Worm (Caenorhabditis elegans) whole organism, mixed stage, embryonic: ENCODE results near the gene egl-47.

Source experiments
- blmp-1 ChIP-seq: fragments of 150-350 bp; optimal IDR thresholded peaks from 2 replicates; lab custom pipeline; 2014; ENCODE audit warnings: missing biosample characterization, missing genetic modification characterization
- nhr-237 ChIP-seq: fragments of 150-350 bp; optimal IDR thresholded peaks from 2 replicates; lab custom pipeline; 2014; ENCODE audit warnings: missing biosample characterization, missing genetic modification characterization

- no peak for TF ChIP-seq blmp-1 (tag; lab: Kevin White, UChicago)
- TF ChIP-seq nhr-237 = no peak
Measured at ce11 chrV:9885918-9886488, 13.4 kb upstream of the egl-47 start, which contains the start of gene clp-9.
